Worm (Caenorhabditis elegans) whole organism, L2 larva: ENCODE data around the gene D1046.16.

Experiments used
- F13H6.1 ChIP-seq: sonication (generic microtip); optimal IDR thresholded peaks from 2 replicates; lab custom pipeline; 2016; ENCODE audit warnings: missing genetic modification characterization, missing compliant biosample characterization
- R02D3.7 ChIP-seq: fragments of 150-350 bp; optimal IDR thresholded peaks from 2 replicates; lab custom pipeline; 2014; ENCODE audit warnings: missing biosample characterization, missing genetic modification characterization
- Y55F3AM.14 ChIP-seq: fragments of 200-800 bp; sonication (Bioruptor generic); optimal IDR thresholded peaks from 2 replicates; lab custom pipeline; 2018; ENCODE audit warnings: mild to moderate bottlenecking, missing genetic modification characterization, missing compliant biosample characterization
- ZK546.5 ChIP-seq: sonication (generic microtip); optimal IDR thresholded peaks from 2 replicates; lab custom pipeline; 2017; ENCODE audit warnings: missing biosample characterization, missing genetic modification characterization
- alr-1 ChIP-seq: fragments of 150-350 bp; optimal IDR thresholded peaks from 2 replicates; lab custom pipeline; 2014; ENCODE audit warnings: missing biosample characterization, missing genetic modification characterization
- aly-2 ChIP-seq: fragments of 150-350 bp; optimal IDR thresholded peaks from 2 replicates; lab custom pipeline; 2014; ENCODE audit warnings: missing biosample characterization, missing genetic modification characterization
- ama-1 ChIP-seq: fragments of 150-350 bp; optimal IDR thresholded peaks from 2 replicates; lab custom pipeline; 2018; ENCODE audit warnings: inconsistent platforms
- ceh-16 ChIP-seq: fragments of 150-350 bp; optimal IDR thresholded peaks from 2 replicates; lab custom pipeline; 2014; ENCODE audit warnings: missing biosample characterization, missing genetic modification characterization
- ceh-82 ChIP-seq: fragments of 150-350 bp; optimal IDR thresholded peaks from 2 replicates; lab custom pipeline; 2014; ENCODE audit warnings: missing biosample characterization, missing genetic modification characterization
- crh-2 ChIP-seq: sonication (generic microtip); optimal IDR thresholded peaks from 2 replicates; lab custom pipeline; 2017; ENCODE audit warnings: missing biosample characterization, missing genetic modification characterization
- dmd-4 ChIP-seq: sonication (generic microtip); optimal IDR thresholded peaks from 2 replicates; lab custom pipeline; 2017; ENCODE audit warnings: missing biosample characterization, missing genetic modification characterization
- elt-1 ChIP-seq: fragments of 150-350 bp; optimal IDR thresholded peaks from 2 replicates; lab custom pipeline; 2014; ENCODE audit warnings: missing biosample characterization, missing genetic modification characterization
- fos-1 ChIP-seq: fragments of 150-350 bp; optimal IDR thresholded peaks from 2 replicates; lab custom pipeline; 2014; ENCODE audit warnings: missing biosample characterization, missing genetic modification characterization
- gmeb-1 ChIP-seq: fragments of 150-350 bp; optimal IDR thresholded peaks from 2 replicates; lab custom pipeline; 2014; ENCODE audit warnings: missing biosample characterization, missing genetic modification characterization
- lin-11 ChIP-seq: fragments of 150-350 bp; sonication (generic microtip); optimal IDR thresholded peaks from 2 replicates; lab custom pipeline; 2014; ENCODE audit warnings: missing biosample characterization, missing genetic modification characterization, inconsistent platforms, mixed read lengths
- lin-13 ChIP-seq: fragments of 150-350 bp; optimal IDR thresholded peaks from 2 replicates; lab custom pipeline; 2014; ENCODE audit warnings: missing biosample characterization, missing genetic modification reagents, missing genetic modification characterization
- lin-39 ChIP-seq: fragments of 150-350 bp; optimal IDR thresholded peaks from 2 replicates; lab custom pipeline; 2014; ENCODE audit warnings: missing biosample characterization, missing genetic modification reagents, missing genetic modification characterization
- lsy-2 ChIP-seq, 2 experiments: fragments of 150-350 bp in 1 of 2; sonication (generic microtip) in 1 of 2; optimal IDR thresholded peaks; 2 replicates each; lab custom pipeline; 2014 to 2017; ENCODE audit warnings: missing biosample characterization in 2 of 2, missing genetic modification characterization in 2 of 2
- mbf-1 ChIP-seq: sonication (generic microtip); optimal IDR thresholded peaks from 2 replicates; lab custom pipeline; 2017; ENCODE audit warnings: missing biosample characterization, missing genetic modification characterization
- mdl-1 ChIP-seq, 2 experiments: fragments of 150-350 bp in 1 of 2; sonication (generic microtip) in 1 of 2; optimal IDR thresholded peaks; 2 replicates each; lab custom pipeline; 2017; ENCODE audit warnings: missing biosample characterization in 2 of 2, missing genetic modification characterization in 2 of 2
- nhr-10 ChIP-seq: sonication (generic microtip); optimal IDR thresholded peaks from 2 replicates; lab custom pipeline; 2017; ENCODE audit warnings: missing biosample characterization, missing genetic modification characterization
- nhr-11 ChIP-seq: fragments of 150-350 bp; optimal IDR thresholded peaks from 2 replicates; lab custom pipeline; 2014; ENCODE audit warnings: missing biosample characterization, missing genetic modification characterization
- nhr-129 ChIP-seq: fragments of 150-350 bp; optimal IDR thresholded peaks from 2 replicates; lab custom pipeline; 2014; ENCODE audit warnings: missing biosample characterization, missing genetic modification characterization
- nhr-21 ChIP-seq: fragments of 150-350 bp; optimal IDR thresholded peaks from 2 replicates; lab custom pipeline; 2014; ENCODE audit warnings: missing biosample characterization, missing genetic modification characterization
- nhr-23 ChIP-seq: fragments of 150-350 bp; optimal IDR thresholded peaks from 2 replicates; lab custom pipeline; 2014; ENCODE audit warnings: missing biosample characterization, missing genetic modification reagents, missing genetic modification characterization
- nhr-237 ChIP-seq: fragments of 150-350 bp; optimal IDR thresholded peaks from 2 replicates; lab custom pipeline; 2014; ENCODE audit warnings: missing biosample characterization, missing genetic modification characterization
- nhr-6 ChIP-seq: fragments of 150-350 bp; optimal IDR thresholded peaks from 2 replicates; lab custom pipeline; 2014; ENCODE audit warnings: missing biosample characterization, missing genetic modification characterization
- nhr-77 ChIP-seq: fragments of 150-350 bp; optimal IDR thresholded peaks from 2 replicates; lab custom pipeline; 2014; ENCODE audit warnings: missing biosample characterization, missing genetic modification characterization
- sem-4 ChIP-seq: fragments of 150-350 bp; optimal IDR thresholded peaks from 2 replicates; lab custom pipeline; 2014; ENCODE audit warnings: missing biosample characterization, missing genetic modification reagents, missing genetic modification characterization
- sma-3 ChIP-seq: sonication (generic microtip); optimal IDR thresholded peaks from 2 replicates; lab custom pipeline; 2016; ENCODE audit warnings: missing genetic modification reagents, missing genetic modification characterization, missing compliant biosample characterization
- snpc-4 ChIP-seq: fragments of 150-350 bp; optimal IDR thresholded peaks from 2 replicates; lab custom pipeline; 2014; ENCODE audit warnings: missing biosample characterization, missing genetic modification characterization
- unc-55 ChIP-seq: fragments of 150-350 bp; sonication (generic microtip); optimal IDR thresholded peaks from 3 replicates; lab custom pipeline; 2014; ENCODE audit warnings: missing biosample characterization, missing genetic modification reagents, missing genetic modification characterization
- unc-62 ChIP-seq: fragments of 150-350 bp; optimal IDR thresholded peaks from 2 replicates; lab custom pipeline; 2014; ENCODE audit warnings: missing biosample characterization, missing genetic modification reagents, missing genetic modification characterization
- ztf-1 ChIP-seq: fragments of 200-800 bp; sonication (Bioruptor generic); conservative IDR thresholded peaks from 2 replicates; pipeline ENCODE4 v1.3.6; 2022; ENCODE audit warnings: missing genetic modification characterization, missing compliant biosample characterization
- ztf-11 ChIP-seq: sonication (generic microtip); optimal IDR thresholded peaks from 2 replicates; lab custom pipeline; 2017; ENCODE audit warnings: missing biosample characterization, missing genetic modification characterization
- ztf-4 ChIP-seq: fragments of 150-350 bp; optimal IDR thresholded peaks from 2 replicates; lab custom pipeline; 2014; ENCODE audit warnings: missing biosample characterization, missing genetic modification characterization

D1046.16 gene

DNA sequence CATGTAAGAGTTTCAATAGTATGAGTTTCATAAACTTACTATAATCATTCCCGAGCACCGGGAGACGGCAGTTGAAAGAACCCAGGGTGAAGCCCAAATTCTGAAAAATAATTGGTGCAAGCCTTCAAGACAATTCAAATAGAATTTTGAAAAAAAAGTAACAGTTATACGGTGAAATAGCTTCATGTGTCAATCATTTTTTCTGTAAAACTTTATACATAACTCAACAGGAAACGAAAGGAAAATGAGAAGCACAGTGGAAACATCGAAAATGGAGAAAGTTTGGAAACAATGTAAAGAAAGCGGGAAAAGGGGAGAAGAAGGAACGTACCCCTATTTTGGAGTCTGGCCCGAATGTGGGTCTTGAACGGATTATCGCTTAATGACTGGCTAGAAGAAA is 49.0 kb upstream of the D1046.16 start, which contains the start of gene C09G9.3:
TSS of gene C09G9.3 (minus strand) at position 101 of the 400 bp plus-strand sequence.
- no peak for TF ChIP-seq ztf-1
- TF ChIP-seq F13H6.1 (tag; lab: Kevin White, UChicago): no peak
- TF ChIP-seq lin-11 (tag; lab: Kevin White, UChicago): no peak
- no peak for TF ChIP-seq aly-2 (tag; lab: Kevin White, UChicago)

DNA sequence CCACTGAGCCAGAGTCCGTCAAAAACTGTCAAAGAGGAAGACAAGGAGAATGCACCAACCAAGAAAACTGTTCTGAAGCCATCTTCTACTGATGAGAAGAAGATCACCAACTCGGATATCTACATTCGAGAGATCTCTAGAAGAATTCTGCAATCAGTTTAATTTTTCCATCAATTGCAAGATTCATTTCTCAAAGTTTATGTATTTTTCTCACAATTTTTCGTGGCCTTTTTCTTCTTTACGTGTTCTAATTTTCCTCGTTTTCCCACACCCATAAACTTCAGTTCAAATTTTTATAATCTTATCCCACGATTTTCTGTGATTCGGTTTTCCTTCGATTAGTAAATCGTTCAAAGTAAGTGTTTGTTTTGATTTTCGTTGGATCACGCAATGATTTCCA is 48.1 kb upstream of the D1046.16 start, which contains the start of gene hdl-2:
TSS of gene hdl-2 (plus strand) at position 301 of the 400 bp plus-strand sequence.
- no peak for TF ChIP-seq mdl-1 (tag; optimal IDR thresholded peaks at IDR 0.05; lab: Kevin White, UChicago)
- no peak for TF ChIP-seq lsy-2 (tag; optimal IDR thresholded peaks at IDR 0.05; lab: Kevin White, UChicago)
- no peak for TF ChIP-seq sem-4 (tag; lab: Kevin White, UChicago)
- TF ChIP-seq ama-1 (lab: Kevin White, UChicago): no peak
- TF ChIP-seq unc-55: no peak
- no peak for TF ChIP-seq lin-39 (tag; lab: Kevin White, UChicago)
- TF ChIP-seq Y55F3AM.14 (GFP tag; lab: Kevin White, UChicago): no peak
- TF ChIP-seq nhr-21 (tag; lab: Kevin White, UChicago): no peak
- no peak for TF ChIP-seq sma-3
- TF ChIP-seq ceh-82 (tag; lab: Kevin White, UChicago): no peak
- no peak for TF ChIP-seq lin-13
- no peak for TF ChIP-seq ztf-1

DNA sequence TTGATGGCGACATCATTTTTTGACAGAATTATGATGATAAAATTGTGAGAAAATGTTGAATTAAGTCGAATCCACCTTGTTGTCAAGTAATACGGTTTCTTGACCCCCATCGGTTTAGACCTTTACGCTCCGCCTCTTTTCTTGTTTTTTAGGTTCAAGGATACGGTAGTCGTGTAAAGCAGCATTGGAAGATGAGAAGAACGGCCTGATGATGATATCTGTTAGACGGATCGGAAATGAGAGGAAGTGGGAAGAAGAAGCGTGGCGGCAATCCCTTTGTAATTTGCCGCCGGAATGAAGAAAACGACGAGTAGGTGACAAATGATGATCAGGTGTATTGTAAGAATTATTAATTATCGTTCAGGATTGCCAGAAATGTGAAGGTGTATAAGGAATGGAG is 42.1 kb upstream of the D1046.16 start, which contains the start of gene npax-4:
TSS of gene npax-4 (minus strand) at position 101 of the 400 bp plus-strand sequence.
- no peak for TF ChIP-seq crh-2 (tag; lab: Kevin White, UChicago)
- TF ChIP-seq Y55F3AM.14 (GFP tag; lab: Kevin White, UChicago): no peak
- TF ChIP-seq ZK546.5 (tag; lab: Kevin White, UChicago): no peak
- TF ChIP-seq nhr-6 (tag; lab: Kevin White, UChicago): no peak
- no peak for TF ChIP-seq nhr-10 (tag; lab: Kevin White, UChicago)
- no peak for TF ChIP-seq nhr-129
- no peak for TF ChIP-seq nhr-11 (tag; lab: Kevin White, UChicago)
- no peak for TF ChIP-seq ztf-11 (tag; lab: Kevin White, UChicago)
- TF ChIP-seq nhr-237 (tag; lab: Kevin White, UChicago): no peak
- TF ChIP-seq gmeb-1 (tag; lab: Kevin White, UChicago): no peak
- no peak for TF ChIP-seq lin-11 (tag; lab: Kevin White, UChicago)
- TF ChIP-seq sem-4 (tag; lab: Kevin White, UChicago): no peak
- TF ChIP-seq F13H6.1 (tag; lab: Kevin White, UChicago): no peak
- no peak for TF ChIP-seq ztf-4 (tag; lab: Kevin White, UChicago)
- no peak for TF ChIP-seq sma-3
- TF ChIP-seq nhr-77 (tag; lab: Kevin White, UChicago): no peak

DNA sequence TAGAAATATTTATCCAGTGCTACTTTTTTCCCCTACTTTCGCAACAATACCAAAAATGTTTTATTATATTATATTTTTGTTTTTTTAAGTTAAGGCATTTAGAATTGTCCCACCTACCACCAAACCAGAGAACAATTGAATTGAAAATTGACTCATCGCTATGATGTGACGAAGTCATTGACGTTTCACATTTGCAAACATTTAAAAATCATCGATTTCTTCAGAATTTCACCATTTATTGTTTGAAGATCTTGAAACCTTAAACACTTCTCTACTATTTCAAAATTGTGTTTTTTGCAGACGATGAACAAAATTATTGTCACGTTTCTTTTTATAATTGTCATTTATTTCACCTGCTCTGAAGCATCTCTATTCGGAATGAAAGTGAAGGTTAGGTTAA is 40.8 kb upstream of the D1046.16 start, which contains the start of gene C09G9.8:
TSS of gene C09G9.8 (plus strand) at position 301 of the 400 bp plus-strand sequence.
- TF ChIP-seq unc-55: no peak
- TF ChIP-seq ztf-11 (tag; lab: Kevin White, UChicago): no peak
- no peak for TF ChIP-seq dmd-4
- no peak for TF ChIP-seq fos-1 (tag; lab: Kevin White, UChicago)
- no peak for TF ChIP-seq lin-39 (tag; lab: Kevin White, UChicago)
- TF ChIP-seq unc-62 (GFP tag; lab: Kevin White, UChicago): no peak
- no peak for TF ChIP-seq ama-1 (lab: Kevin White, UChicago)
- no peak for TF ChIP-seq snpc-4 (tag; lab: Kevin White, UChicago)
- TF ChIP-seq ztf-4 (tag; lab: Kevin White, UChicago): no peak
- TF ChIP-seq nhr-23 (tag; lab: Kevin White, UChicago): no peak
- TF ChIP-seq ceh-16 (tag; lab: Kevin White, UChicago): no peak
- TF ChIP-seq nhr-11 (tag; lab: Kevin White, UChicago): no peak
- TF ChIP-seq ZK546.5 (tag; lab: Kevin White, UChicago): no peak
- TF ChIP-seq nhr-6 (tag; lab: Kevin White, UChicago): no peak
- TF ChIP-seq alr-1 (tag; lab: Kevin White, UChicago): no peak
- TF ChIP-seq sem-4 (tag; lab: Kevin White, UChicago): no peak
- TF ChIP-seq Y55F3AM.14 (GFP tag; lab: Kevin White, UChicago): no peak

DNA sequence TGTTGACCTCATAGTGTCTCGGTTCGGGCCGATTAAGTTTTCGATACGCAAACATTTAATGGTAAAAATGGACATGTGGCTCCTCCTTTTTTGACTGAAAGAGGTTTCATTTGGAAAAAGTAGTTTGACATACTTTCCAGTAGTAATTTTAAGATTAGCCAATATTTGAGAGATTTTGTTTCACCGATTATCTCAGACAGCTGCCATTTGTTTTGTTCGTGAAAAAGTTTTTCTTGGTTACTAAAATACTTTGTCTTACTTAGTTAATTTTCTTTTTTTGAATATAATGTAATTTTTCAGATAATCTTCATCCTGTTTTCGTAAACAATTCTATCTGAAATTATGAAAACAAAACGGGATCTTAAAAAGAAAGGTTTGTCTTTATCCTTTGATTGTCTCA is 35.7 kb upstream of the D1046.16 start, which contains the start of gene C09G9.5:
TSS of gene C09G9.5 (plus strand) at position 301 of the 400 bp plus-strand sequence.
- TF ChIP-seq nhr-77 (tag; lab: Kevin White, UChicago) (no peak), nhr-11 (tag; lab: Kevin White, UChicago) (no peak), nhr-129 (no peak), aly-2 (tag; lab: Kevin White, UChicago) (no peak), elt-1 (tag; lab: Kevin White, UChicago) (no peak), mbf-1 (tag; lab: Kevin White, UChicago) (no peak), R02D3.7 (tag; lab: Kevin White, UChicago) (no peak), gmeb-1 (tag; lab: Kevin White, UChicago) (no peak), unc-62 (GFP tag; lab: Kevin White, UChicago) (no peak), lsy-2 (tag; optimal IDR thresholded peaks at IDR 0.05; lab: Kevin White, UChicago) (no peak), nhr-6 (tag; lab: Kevin White, UChicago) (no peak), ztf-1 (no peak), lin-11 (tag; lab: Kevin White, UChicago) (no peak)
